Fruit fly (Drosophila melanogaster) whole organism, prepupa: ENCODE measurements around the gene Mfap1.

Experiments
- Blimp-1 ChIP-seq: fragments of 200-800 bp; sonication (Bioruptor generic); optimal IDR thresholded peaks from 3 replicates; lab custom pipeline; 2017; ENCODE audit warnings: missing biosample characterization, missing genetic modification characterization, mild to moderate bottlenecking, moderate library complexity, missing genetic modification reagents
- CG10631 ChIP-seq: fragments of 200-800 bp; sonication (Bioruptor generic); optimal IDR thresholded peaks from 2 replicates; lab custom pipeline; 2016; ENCODE audit warnings: missing biosample characterization, missing genetic modification characterization
- CG10669 ChIP-seq: fragments of 200-800 bp; sonication (Bioruptor generic); optimal IDR thresholded peaks from 3 replicates; lab custom pipeline; 2018; ENCODE audit warnings: missing biosample characterization, mild to moderate bottlenecking, missing genetic modification characterization, moderate library complexity
- CG11294 ChIP-seq: fragments of 200-800 bp; sonication (Bioruptor generic); IDR thresholded peaks from 2 replicates; pipeline ENCODE4 v1.3.6; 2022; ENCODE audit warnings: missing biosample characterization, missing genetic modification characterization
- CG11902 ChIP-seq: fragments of 200-800 bp; sonication (Bioruptor generic); optimal IDR thresholded peaks from 3 replicates; lab custom pipeline; 2016; ENCODE audit warnings: missing biosample characterization, missing genetic modification characterization
- CG15336 ChIP-seq: fragments of 200-800 bp; sonication (Bioruptor generic); IDR thresholded peaks from 2 replicates; pipeline ENCODE4 v1.3.6; 2022; ENCODE audit warnings: missing biosample characterization, missing genetic modification characterization
- CG1621 ChIP-seq: fragments of 200-800 bp; sonication (Bioruptor generic); optimal IDR thresholded peaks from 3 replicates; lab custom pipeline; 2018; ENCODE audit warnings: missing biosample characterization, mild to moderate bottlenecking, missing genetic modification characterization
- CG16779 ChIP-seq: fragments of 200-800 bp; sonication (Bioruptor generic); optimal IDR thresholded peaks from 3 replicates; lab custom pipeline; 2017; ENCODE audit warnings: missing biosample characterization, mild to moderate bottlenecking, missing genetic modification characterization
- CG3032 ChIP-seq: fragments of 200-800 bp; optimal IDR thresholded peaks from 2 replicates; lab custom pipeline; 2019; ENCODE audit warnings: missing biosample characterization, mild to moderate bottlenecking, missing genetic modification characterization, moderate library complexity
- CG31627 ChIP-seq: fragments of 200-800 bp; sonication (Bioruptor generic); optimal IDR thresholded peaks from 3 replicates; lab custom pipeline; 2016; ENCODE audit warnings: missing biosample characterization, missing genetic modification characterization
- CG32006 ChIP-seq: fragments of 200-800 bp; sonication (Bioruptor generic); optimal IDR thresholded peaks from 3 replicates; lab custom pipeline; 2017; ENCODE audit warnings: missing biosample characterization, mild to moderate bottlenecking, missing genetic modification characterization
- CG34406 ChIP-seq: fragments of 200-800 bp; sonication (Bioruptor generic); optimal IDR thresholded peaks from 3 replicates; lab custom pipeline; 2016; ENCODE audit warnings: missing biosample characterization, missing genetic modification characterization
- CG3919 ChIP-seq: fragments of 200-800 bp; sonication (Bioruptor generic); optimal IDR thresholded peaks from 3 replicates; lab custom pipeline; 2016; ENCODE audit warnings: missing biosample characterization, missing genetic modification characterization
- CG4318 ChIP-seq: fragments of 200-800 bp; sonication (Bioruptor generic); optimal IDR thresholded peaks from 3 replicates; lab custom pipeline; 2017; ENCODE audit warnings: missing biosample characterization, mild to moderate bottlenecking, missing genetic modification characterization
- CG6163 ChIP-seq: fragments of 200-800 bp; sonication (Bioruptor generic); IDR thresholded peaks from 3 replicates; pipeline ENCODE4 v1.3.6; 2022; ENCODE audit warnings: missing biosample characterization, missing genetic modification characterization
- CG6276 ChIP-seq: fragments of 200-800 bp; sonication (Bioruptor generic); optimal IDR thresholded peaks from 2 replicates; lab custom pipeline; 2017; ENCODE audit warnings: missing biosample characterization, mild to moderate bottlenecking, missing genetic modification characterization
- CG6792 ChIP-seq: fragments of 200-800 bp; sonication (Bioruptor generic); optimal IDR thresholded peaks from 3 replicates; lab custom pipeline; 2016; ENCODE audit warnings: missing biosample characterization, missing genetic modification characterization
- CG6854 ChIP-seq: fragments of 200-800 bp; sonication (Bioruptor generic); optimal IDR thresholded peaks from 2 replicates; lab custom pipeline; 2017; ENCODE audit warnings: missing biosample characterization, mild to moderate bottlenecking, missing genetic modification characterization
- CG7368 ChIP-seq: fragments of 200-800 bp; sonication (Bioruptor generic); optimal IDR thresholded peaks from 3 replicates; lab custom pipeline; 2016; ENCODE audit warnings: missing biosample characterization, missing genetic modification characterization
- CG8119 ChIP-seq: fragments of 200-800 bp; sonication (Bioruptor generic); IDR thresholded peaks from 3 replicates; pipeline ENCODE4 v1.3.6; 2022; ENCODE audit warnings: missing biosample characterization, missing genetic modification characterization
- CG8319 ChIP-seq: fragments of 200-800 bp; sonication (Bioruptor generic); optimal IDR thresholded peaks from 3 replicates; lab custom pipeline; 2016; ENCODE audit warnings: missing biosample characterization, missing genetic modification characterization
- CG8632 ChIP-seq: fragments of 200-800 bp; sonication (Bioruptor generic); optimal IDR thresholded peaks from 3 replicates; lab custom pipeline; 2016; ENCODE audit warnings: missing biosample characterization, missing genetic modification characterization
- CG9139 ChIP-seq: fragments of 200-800 bp; sonication (Bioruptor generic); optimal IDR thresholded peaks from 3 replicates; lab custom pipeline; 2017; ENCODE audit warnings: missing biosample characterization, mild to moderate bottlenecking, missing genetic modification characterization
- Eip75B ChIP-seq: fragments of 200-800 bp; sonication (Bioruptor generic); optimal IDR thresholded peaks from 3 replicates; lab custom pipeline; 2016; ENCODE audit warnings: missing biosample characterization, missing genetic modification characterization
- Eip78C ChIP-seq: fragments of 200-800 bp; sonication (Bioruptor generic); peaks from one replicate; lab custom pipeline; 2016; ENCODE audit warnings: missing biosample characterization, missing genetic modification characterization
- Eip93F ChIP-seq: fragments of 200-800 bp; sonication (Bioruptor generic); optimal IDR thresholded peaks from 2 replicates; lab custom pipeline; 2016; ENCODE audit warnings: missing biosample characterization, mild to moderate bottlenecking, missing genetic modification characterization
- Ets21C ChIP-seq: fragments of 200-800 bp; sonication (Bioruptor generic); optimal IDR thresholded peaks from 3 replicates; lab custom pipeline; 2016; ENCODE audit warnings: missing biosample characterization, missing genetic modification characterization
- Ets96B ChIP-seq: fragments of 200-800 bp; optimal IDR thresholded peaks from 2 replicates; lab custom pipeline; 2019; ENCODE audit warnings: missing biosample characterization, mild to moderate bottlenecking, missing genetic modification characterization, moderate library complexity
- Gug ChIP-seq: fragments of 200-800 bp; sonication (Bioruptor generic); IDR thresholded peaks from 2 replicates; pipeline ENCODE4 v1.3.6; 2022; ENCODE audit warnings: missing biosample characterization, missing genetic modification characterization
- Hr38 ChIP-seq: sonication (Bioruptor generic); optimal IDR thresholded peaks from 2 replicates; lab custom pipeline; 2016; ENCODE audit warnings: missing biosample characterization, missing genetic modification characterization
- Hr4 ChIP-seq: fragments of 200-800 bp; sonication (Bioruptor generic); optimal IDR thresholded peaks from 3 replicates; lab custom pipeline; 2016; ENCODE audit warnings: missing biosample characterization, missing genetic modification characterization
- Lpt ChIP-seq: fragments of 200-800 bp; sonication (Bioruptor generic); optimal IDR thresholded peaks from 3 replicates; lab custom pipeline; 2016; ENCODE audit warnings: missing biosample characterization, missing genetic modification characterization
- Met ChIP-seq: fragments of 200-800 bp; sonication (Bioruptor generic); optimal IDR thresholded peaks from 3 replicates; lab custom pipeline; 2016; ENCODE audit warnings: missing biosample characterization, missing genetic modification characterization
- OdsH ChIP-seq: fragments of 200-800 bp; sonication (Bioruptor generic); optimal IDR thresholded peaks from 3 replicates; lab custom pipeline; 2016; ENCODE audit warnings: missing biosample characterization, missing genetic modification characterization
- Smox ChIP-seq: fragments of 200-800 bp; sonication (Bioruptor generic); optimal IDR thresholded peaks from 3 replicates; lab custom pipeline; 2016; ENCODE audit warnings: missing biosample characterization, missing genetic modification characterization
- Sox102F ChIP-seq: fragments of 200-800 bp; sonication (Bioruptor generic); optimal IDR thresholded peaks from 2 replicates; lab custom pipeline; 2016; ENCODE audit warnings: missing biosample characterization, mild to moderate bottlenecking, missing genetic modification characterization
- Sox14 ChIP-seq: fragments of 200-800 bp; sonication (Bioruptor generic); optimal IDR thresholded peaks from 3 replicates; lab custom pipeline; 2016; ENCODE audit warnings: missing biosample characterization, missing genetic modification characterization
- Sox15 ChIP-seq: fragments of 200-800 bp; sonication (Bioruptor generic); optimal IDR thresholded peaks from 3 replicates; lab custom pipeline; 2016; ENCODE audit warnings: missing biosample characterization, missing genetic modification characterization
- acj6 ChIP-seq: fragments of 200-800 bp; sonication (Bioruptor generic); optimal IDR thresholded peaks from 3 replicates; lab custom pipeline; 2016; ENCODE audit warnings: missing biosample characterization, missing genetic modification characterization
- cyc ChIP-seq: fragments of 200-800 bp; sonication (Bioruptor generic); optimal IDR thresholded peaks from 3 replicates; lab custom pipeline; 2016; ENCODE audit warnings: missing biosample characterization, missing genetic modification characterization
- dsx ChIP-seq: fragments of 200-800 bp; optimal IDR thresholded peaks from 3 replicates; lab custom pipeline; 2019; ENCODE audit warnings: missing biosample characterization, mild to moderate bottlenecking, missing genetic modification characterization, moderate library complexity; ENCODE audit not compliant: poor library complexity, severe bottlenecking
- eg ChIP-seq: fragments of 200-800 bp; sonication (Bioruptor generic); IDR thresholded peaks from 3 replicates; pipeline ENCODE4 v1.3.6; 2022; ENCODE audit warnings: missing biosample characterization, missing genetic modification characterization
- fd59A ChIP-seq: fragments of 200-800 bp; sonication (Bioruptor generic); optimal IDR thresholded peaks from 2 replicates; lab custom pipeline; 2017; ENCODE audit warnings: missing biosample characterization, mild to moderate bottlenecking, missing genetic modification characterization, missing genetic modification reagents
- fd85E ChIP-seq: fragments of 200-800 bp; sonication (Bioruptor generic); optimal IDR thresholded peaks from 3 replicates; lab custom pipeline; 2016; ENCODE audit warnings: missing biosample characterization, missing genetic modification characterization
- fkh ChIP-seq: fragments of 200-800 bp; sonication (Bioruptor generic); optimal IDR thresholded peaks from 3 replicates; lab custom pipeline; 2017; ENCODE audit warnings: missing biosample characterization, mild to moderate bottlenecking, missing genetic modification characterization, moderate library complexity
- lz ChIP-seq: fragments of 200-800 bp; sonication (Bioruptor generic); optimal IDR thresholded peaks from 3 replicates; lab custom pipeline; 2016; ENCODE audit warnings: missing biosample characterization, missing genetic modification characterization
- net ChIP-seq: fragments of 200-800 bp; sonication (Bioruptor generic); optimal IDR thresholded peaks from 3 replicates; lab custom pipeline; 2016; ENCODE audit warnings: missing biosample characterization, missing genetic modification characterization
- pdm3 ChIP-seq: fragments of 200-800 bp; sonication (Bioruptor generic); optimal IDR thresholded peaks from 3 replicates; lab custom pipeline; 2016; ENCODE audit warnings: missing biosample characterization, missing genetic modification characterization
- salr ChIP-seq, 2 experiments: fragments of 200-800 bp; sonication (Bioruptor generic); optimal IDR thresholded peaks; 3 replicates each; lab custom pipeline; 2016 to 2018; ENCODE audit warnings: missing biosample characterization in 2 of 2, missing genetic modification characterization in 2 of 2, mild to moderate bottlenecking in 1 of 2
- spab ChIP-seq: fragments of 200-800 bp; sonication (Bioruptor generic); optimal IDR thresholded peaks from 2 replicates; lab custom pipeline; 2017; ENCODE audit warnings: missing biosample characterization, mild to moderate bottlenecking, missing genetic modification characterization, missing genetic modification reagents
- ss ChIP-seq, 2 experiments: fragments of 200-800 bp; sonication (Bioruptor generic); optimal IDR thresholded peaks; 2 replicates in 1 of 2; 3 replicates in 1 of 2; lab custom pipeline; 2017 to 2018; ENCODE audit warnings: mild to moderate bottlenecking in 2 of 2, missing biosample characterization in 2 of 2, missing genetic modification characterization in 2 of 2, moderate library complexity in 1 of 2
- svp ChIP-seq: fragments of 200-800 bp; sonication (Bioruptor generic); peaks from one replicate; lab custom pipeline; 2016; ENCODE audit warnings: missing biosample characterization, missing genetic modification characterization
- topi ChIP-seq: fragments of 200-800 bp; sonication (Bioruptor generic); optimal IDR thresholded peaks from 3 replicates; lab custom pipeline; 2016; ENCODE audit warnings: missing biosample characterization, missing genetic modification characterization

Gene Mfap1

DNA sequence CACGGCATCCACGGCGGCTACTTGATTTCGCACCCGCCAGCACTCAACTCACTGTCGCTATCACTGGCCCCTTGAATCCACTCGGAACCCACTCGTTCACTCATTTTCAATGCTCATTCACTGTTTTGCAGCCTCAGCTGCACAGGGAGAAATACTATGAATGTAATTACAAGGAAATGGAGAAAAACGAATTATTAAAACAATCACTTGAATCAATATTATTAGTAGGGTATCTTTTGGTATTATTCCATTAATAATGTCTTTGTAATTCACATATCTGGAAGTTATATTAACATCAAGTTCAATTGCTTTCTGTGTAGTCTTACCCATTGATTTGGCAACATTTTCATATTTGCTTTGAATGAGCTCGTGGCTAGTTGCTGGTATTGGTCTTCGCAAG, 40.2 kb upstream of the Mfap1 start:
- no peak for TF ChIP-seq CG31627 (GFP tag; lab: Kevin White, UChicago)
- peak; percentile 26 for TF ChIP-seq Ets96B (tag; lab: Kevin White, UChicago)
- peak; percentile 53 for TF ChIP-seq svp (GFP tag; lab: Kevin White, UChicago)
- no peak for TF ChIP-seq CG8319
- TF ChIP-seq CG10669 (GFP tag; lab: Kevin White, UChicago) = peak; percentile 8
- TF ChIP-seq dsx (GFP tag; lab: Kevin White, UChicago) = peak; percentile 18
- TF ChIP-seq Lpt (GFP tag; lab: Kevin White, UChicago) = peak; percentile 30
- TF ChIP-seq CG1621 = no peak
- TF ChIP-seq pdm3 (GFP tag; lab: Kevin White, UChicago) = peak; percentile 41
- TF ChIP-seq Blimp-1 = no peak
- no peak for TF ChIP-seq Smox (GFP tag; lab: Kevin White, UChicago)
- peak; percentile 49 for TF ChIP-seq CG4318 (GFP tag; lab: Kevin White, UChicago)
- peak; percentile 75 for TF ChIP-seq Hr4 (GFP tag; lab: Kevin White, UChicago)
- TF ChIP-seq CG8119 (GFP tag; lab: Robert Waterston, UW) = peak; percentile 90
- TF ChIP-seq topi (GFP tag; lab: Kevin White, UChicago) = no peak
- peak; percentile 59 for TF ChIP-seq CG3919 (GFP tag; lab: Kevin White, UChicago)
- TF ChIP-seq ss (GFP tag; optimal IDR thresholded peaks at IDR 0.05; lab: Kevin White, UChicago) = no peak
- TF ChIP-seq cyc = no peak
- no peak for TF ChIP-seq fkh (GFP tag; lab: Kevin White, UChicago)
- TF ChIP-seq CG8632 (GFP tag; lab: Kevin White, UChicago) = no peak
- no peak for TF ChIP-seq spab (GFP tag; lab: Kevin White, UChicago)
- peak; percentile 19 for TF ChIP-seq CG10631 (GFP tag; lab: Kevin White, UChicago)
- TF ChIP-seq CG7368 = peak; percentile 3
- TF ChIP-seq Eip75B (GFP tag; lab: Kevin White, UChicago) = peak; percentile 32
- TF ChIP-seq acj6 = no peak
- no peak for TF ChIP-seq Sox102F (GFP tag; lab: Kevin White, UChicago)
- peak; percentile 74 for TF ChIP-seq CG11294 (GFP tag; lab: Robert Waterston, UW)
- TF ChIP-seq net (GFP tag; lab: Kevin White, UChicago) = peak; percentile 40
- TF ChIP-seq CG6792 (GFP tag; lab: Kevin White, UChicago) = no peak
- TF ChIP-seq Hr38 (GFP tag; lab: Kevin White, UChicago) = no peak
- peak; percentile 39 for TF ChIP-seq OdsH (GFP tag; lab: Kevin White, UChicago)
- peak; percentile 91 for TF ChIP-seq CG15336 (GFP tag; lab: Robert Waterston, UW)
- peak; percentile 77 for TF ChIP-seq CG32006
- TF ChIP-seq Sox14 (GFP tag; lab: Kevin White, UChicago) = no peak
- no peak for TF ChIP-seq Met (GFP tag; lab: Kevin White, UChicago)
- TF ChIP-seq CG3032 (tag; lab: Kevin White, UChicago) = no peak
- TF ChIP-seq CG16779 (tag; lab: Kevin White, UChicago) = no peak
- TF ChIP-seq CG9139 (GFP tag; lab: Kevin White, UChicago) = no peak
- TF ChIP-seq CG6854 (GFP tag; lab: Kevin White, UChicago) = no peak
- TF ChIP-seq CG6276 (GFP tag; lab: Kevin White, UChicago) = peak; percentile 83
- TF ChIP-seq salr (GFP tag; optimal IDR thresholded peaks at IDR 0.05; lab: Kevin White, UChicago) = peak in 1 of 2 experiments; percentile 4
- no peak for TF ChIP-seq lz (GFP tag; lab: Kevin White, UChicago)
- TF ChIP-seq Ets21C = no peak
- peak; percentile 87 for TF ChIP-seq Eip78C (GFP tag; lab: Kevin White, UChicago)
- TF ChIP-seq Sox15 (GFP tag; lab: Kevin White, UChicago) = no peak
- peak; percentile 95 for TF ChIP-seq eg (GFP tag; lab: Robert Waterston, UW)
- no peak for TF ChIP-seq fd85E
- TF ChIP-seq CG11902 (GFP tag; lab: Kevin White, UChicago) = no peak
- TF ChIP-seq CG6163 (GFP tag; lab: Robert Waterston, UW) = peak; percentile 87
- peak; percentile 83 for TF ChIP-seq Gug
- TF ChIP-seq fd59A (GFP tag; lab: Kevin White, UChicago) = no peak
- no peak for TF ChIP-seq CG34406
- TF ChIP-seq Eip93F (GFP tag; lab: Kevin White, UChicago) = no peak
